Worm (Caenorhabditis elegans): ENCODE results near the gene sbsp-1.

DNA sequence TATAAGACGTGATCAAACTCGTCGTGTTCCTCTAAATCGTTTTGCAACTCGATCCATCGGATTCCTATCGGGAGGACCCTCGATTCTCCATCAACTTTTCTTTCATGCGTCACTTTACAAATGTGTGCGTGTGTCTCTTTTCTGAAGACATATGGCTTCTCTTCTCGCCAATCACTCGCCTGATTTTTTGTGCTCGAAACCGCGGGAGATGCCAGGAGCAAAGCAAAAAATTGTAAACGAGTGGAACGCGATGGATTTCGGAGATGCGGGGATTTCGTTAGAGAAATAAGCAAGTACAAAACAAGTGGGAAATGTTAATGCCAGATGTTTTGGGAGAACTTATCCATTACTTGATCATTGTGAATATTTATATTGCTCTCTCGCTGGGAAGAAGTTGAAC is 8.5 kb upstream of the sbsp-1 start:
- TF ChIP-seq flt-1 (GFP tag; IDR thresholded peaks at IDR 0.05) (no peak), T22C8.4 (GFP tag; IDR thresholded peaks at IDR 0.05) (no peak), ztf-29 (GFP tag; IDR thresholded peaks at IDR 0.05) (no peak)

All from whole organism, midembryonic.